Fruit fly (Drosophila melanogaster): ENCODE data around the gene CG4822.

The CG4822 gene

dm6 chr2L:165253-165890 lies 43.8 kb upstream of the CG4822 start:
- TF ChIP-seq stwl (tag; optimal IDR thresholded peaks at IDR 0.05) (no peak), CG14710 (tag; optimal IDR thresholded peaks at IDR 0.05) (no peak), NK7.1 (GFP tag; optimal IDR thresholded peaks at IDR 0.05) (no peak), sna (GFP tag; IDR thresholded peaks at IDR 0.05; ENCODE audit: partially characterized antibody) (no peak), CG8290 (GFP tag; optimal IDR thresholded peaks at IDR 0.05) (no peak), CG8290 (tag; optimal IDR thresholded peaks at IDR 0.05) (peak in 1 of 2 experiments; percentile 7), Hsf (GFP tag; optimal IDR thresholded peaks at IDR 0.05) (no peak), CG33213 (GFP tag; optimal IDR thresholded peaks at IDR 0.05) (no peak), Hand (GFP tag; optimal IDR thresholded peaks at IDR 0.05) (no peak), ham (GFP tag; IDR thresholded peaks at IDR 0.05) (no peak), CG13424 (tag; optimal IDR thresholded peaks at IDR 0.05) (no peak), z (GFP tag; IDR thresholded peaks at IDR 0.05) (no peak), ash1 (GFP tag; optimal IDR thresholded peaks at IDR 0.05) (peak; percentile 31), Neu2 (GFP tag; optimal IDR thresholded peaks at IDR 0.05; ENCODE audit: borderline replicate concordance) (no peak), CG2889 (GFP tag; IDR thresholded peaks at IDR 0.05) (no peak), CG18262 (tag; optimal IDR thresholded peaks at IDR 0.05) (no peak), CG10321 (GFP tag; IDR thresholded peaks at IDR 0.05) (no peak), Pdp1 (GFP tag; optimal IDR thresholded peaks at IDR 0.05) (peak in 1 of 2 experiments; percentile 35), fru (optimal IDR thresholded peaks at IDR 0.05) (no peak), ems (GFP tag; optimal IDR thresholded peaks at IDR 0.05) (no peak), E2f2 (GFP tag; IDR thresholded peaks at IDR 0.05) (no peak), Gug (GFP tag; IDR thresholded peaks at IDR 0.05) (no peak), Ssrp (tag; optimal IDR thresholded peaks at IDR 0.05) (no peak), NC2β (GFP tag; optimal IDR thresholded peaks at IDR 0.05) (no peak), Ets65A (GFP tag) (no peak), CG17385 (GFP tag; optimal IDR thresholded peaks at IDR 0.05) (no peak), CG3281 (GFP tag; optimal IDR thresholded peaks at IDR 0.05) (no peak), CG7556 (GFP tag; optimal IDR thresholded peaks at IDR 0.05) (no peak), D19B (GFP tag; optimal IDR thresholded peaks at IDR 0.05) (no peak), CG7928 (GFP tag; optimal IDR thresholded peaks at IDR 0.05) (no peak), CG3407 (GFP tag; optimal IDR thresholded peaks at IDR 0.05) (peak; percentile 99), CG4424 (GFP tag; optimal IDR thresholded peaks at IDR 0.05) (no peak), CG31365 (tag; optimal IDR thresholded peaks at IDR 0.05) (no peak), jing (GFP tag; optimal IDR thresholded peaks at IDR 0.05) (no peak), CG6175 (GFP tag; IDR thresholded peaks at IDR 0.05) (no peak), CG4730 (GFP tag; IDR thresholded peaks at IDR 0.05) (no peak), inv (GFP tag; IDR thresholded peaks at IDR 0.05; ENCODE audit: partially characterized antibody) (no peak), CG12219 (GFP tag; optimal IDR thresholded peaks at IDR 0.05) (no peak), emc (GFP tag; optimal IDR thresholded peaks at IDR 0.05) (no peak), stc (GFP tag; IDR thresholded peaks at IDR 0.05) (no peak), org-1 (GFP tag; optimal IDR thresholded peaks at IDR 0.05) (no peak), CG16815 (GFP tag; optimal IDR thresholded peaks at IDR 0.05) (no peak), CG7745 (tag; optimal IDR thresholded peaks at IDR 0.05) (no peak), sens-2 (GFP tag; IDR thresholded peaks at IDR 0.05) (no peak), otp (GFP tag; IDR thresholded peaks at IDR 0.05) (no peak), sr (GFP tag; IDR thresholded peaks at IDR 0.05) (no peak), toy (GFP tag; IDR thresholded peaks at IDR 0.05) (no peak), cwo (GFP tag; optimal IDR thresholded peaks at IDR 0.05) (no peak), CG18599 (GFP tag; optimal IDR thresholded peaks at IDR 0.05) (no peak), CG14860 (GFP tag; IDR thresholded peaks at IDR 0.05; ENCODE audit: partially characterized antibody) (no peak), Med (GFP tag) (peak; percentile 63), CG34376 (GFP tag; optimal IDR thresholded peaks at IDR 0.05) (no peak)

All from whole organism, embryonic.